Fruit fly (Drosophila melanogaster) whole organism, adult: ENCODE results near the gene Or83a.

Source experiments
- CG11617 ChIP-seq: fragments of 200-800 bp; sonication (Bioruptor generic); optimal IDR thresholded peaks from 2 replicates; lab custom pipeline; 2017; ENCODE audit warnings: mild to moderate bottlenecking, missing biosample characterization, missing genetic modification reagents, missing genetic modification characterization
- CG14711 ChIP-seq: fragments of 200-800 bp; sonication (Bioruptor generic); optimal IDR thresholded peaks from 2 replicates; lab custom pipeline; 2018; ENCODE audit warnings: missing biosample characterization, mild to moderate bottlenecking, missing genetic modification characterization, moderate library complexity
- Clk ChIP-seq: fragments of 200-800 bp; sonication (Bioruptor generic); optimal IDR thresholded peaks from 2 replicates; lab custom pipeline; 2017; ENCODE audit warnings: missing biosample characterization, missing genetic modification characterization
- Mnt ChIP-seq: fragments of 200-800 bp; sonication (Bioruptor generic); optimal IDR thresholded peaks from 2 replicates; lab custom pipeline; 2016; ENCODE audit warnings: missing biosample characterization, mild to moderate bottlenecking, missing genetic modification characterization
- bab1 ChIP-seq: fragments of 200-800 bp; sonication (Bioruptor generic); optimal IDR thresholded peaks from 3 replicates; lab custom pipeline; 2019; ENCODE audit warnings: missing biosample characterization, mild to moderate bottlenecking, missing genetic modification characterization, moderate library complexity
- kay ChIP-seq: fragments of 200-800 bp; sonication (Bioruptor generic); peaks from one replicate; lab custom pipeline; 2016; ENCODE audit warnings: missing biosample characterization, missing genetic modification characterization, borderline replicate concordance
- pad ChIP-seq: fragments of 200-800 bp; sonication (Bioruptor generic); optimal IDR thresholded peaks from 3 replicates; lab custom pipeline; 2017; ENCODE audit warnings: missing biosample characterization, missing genetic modification characterization, mild to moderate bottlenecking, moderate library complexity, missing genetic modification reagents
- tj ChIP-seq: fragments of 200-800 bp; sonication (Bioruptor generic); optimal IDR thresholded peaks from 3 replicates; lab custom pipeline; 2017; ENCODE audit warnings: missing biosample characterization, mild to moderate bottlenecking, missing genetic modification characterization, moderate library complexity
- toe ChIP-seq: fragments of 200-800 bp; sonication (Bioruptor generic); optimal IDR thresholded peaks from 2 replicates; lab custom pipeline; 2016; ENCODE audit warnings: missing biosample characterization, missing genetic modification characterization

DNA sequence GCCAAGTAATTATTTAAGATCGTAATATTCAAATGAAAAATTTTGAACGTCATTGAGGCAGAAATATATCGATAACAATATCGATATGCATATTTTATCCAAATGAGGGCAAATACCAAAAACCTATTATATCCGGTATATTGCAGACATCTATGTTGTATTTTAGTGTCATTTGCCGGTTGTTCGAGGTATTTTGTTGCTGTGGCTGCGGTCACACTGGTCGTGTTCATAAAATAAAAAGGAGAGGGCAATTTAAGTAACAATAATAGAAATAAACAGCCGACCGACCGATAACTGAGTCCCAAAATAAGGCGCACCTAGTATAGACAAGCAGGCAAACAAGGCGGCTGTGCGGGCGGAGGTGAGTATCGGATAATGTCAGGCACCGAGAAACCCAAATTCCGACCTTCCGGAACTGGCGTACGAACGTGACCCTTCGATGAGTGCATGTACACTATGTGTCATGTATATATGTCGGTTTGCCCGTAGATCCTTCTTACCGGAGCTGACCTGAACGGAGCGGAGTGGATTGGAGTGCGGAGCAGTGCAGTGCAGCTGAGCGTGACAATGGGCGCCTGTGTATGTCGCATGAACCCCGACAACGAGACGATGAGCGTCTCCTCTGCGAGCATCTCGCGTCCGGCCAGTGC is 5.1 kb downstream of the Or83a start, which contains the start of gene CG1172:
- no peak for TF ChIP-seq Mnt
- TF ChIP-seq CG11617 = no peak
- TF ChIP-seq kay (GFP tag; lab: Kevin White, UChicago) = no peak
- peak; percentile 6 for TF ChIP-seq pad
- TF ChIP-seq toe = no peak
- TF ChIP-seq bab1 = peak; percentile 56
- no peak for TF ChIP-seq CG14711 (tag; lab: Kevin White, UChicago)
- TF ChIP-seq tj (GFP tag; lab: Kevin White, UChicago) = no peak
- no peak for TF ChIP-seq Clk (GFP tag; lab: Kevin White, UChicago)
